Worm (Caenorhabditis elegans): ENCODE measurements around the gene R02F11.11.

- TF ChIP-seq lin-39 (tag; optimal IDR thresholded peaks at IDR 0.05) (no peak), peb-1 (tag; optimal IDR thresholded peaks at IDR 0.05) (no peak)
Observed at ce11 chrV:4742190-4742589, 49.5 kb upstream of the R02F11.11 start, which contains the start of gene ugt-61.
